Fruit fly (Drosophila melanogaster) whole organism, embryonic: ENCODE results near the gene AP-1-2beta.
A peak's percentile ranks its signal among the peaks of the same experiment; 100 is the strongest.

Experiments used
- ATbp ChIP-seq: fragments of 200-800 bp; sonication (Bioruptor generic); optimal IDR thresholded peaks from 2 replicates; lab custom pipeline; 2017; ENCODE audit warnings: missing biosample characterization, mild to moderate bottlenecking, missing genetic modification characterization, missing genetic modification reagents
- Adf1 ChIP-seq: fragments of 200-800 bp; sonication (Bioruptor generic); IDR thresholded peaks from 2 replicates; pipeline ENCODE4 v1.3.6; 2022; ENCODE audit warnings: missing biosample characterization, missing genetic modification characterization
- CG10979 ChIP-seq: fragments of 200-800 bp; sonication (Bioruptor generic); optimal IDR thresholded peaks from 2 replicates; lab custom pipeline; 2018; ENCODE audit warnings: missing biosample characterization, mild to moderate bottlenecking, missing genetic modification characterization, moderate library complexity
- CG11723 ChIP-seq: fragments of 200-800 bp; sonication (Bioruptor generic); optimal IDR thresholded peaks from 2 replicates; lab custom pipeline; 2017; ENCODE audit warnings: missing biosample characterization, mild to moderate bottlenecking, missing genetic modification characterization
- CG15479 ChIP-seq: fragments of 200-800 bp; sonication (Bioruptor generic); optimal IDR thresholded peaks from 3 replicates; lab custom pipeline; 2019; ENCODE audit warnings: missing biosample characterization, mild to moderate bottlenecking, missing genetic modification characterization, moderate library complexity
- CG17328 ChIP-seq: fragments of 200-800 bp; sonication (Bioruptor generic); IDR thresholded peaks from 2 replicates; pipeline ENCODE4 v1.3.6; 2022; ENCODE audit warnings: missing biosample characterization, missing genetic modification characterization
- CG1832 ChIP-seq: fragments of 200-800 bp; sonication (Bioruptor generic); optimal IDR thresholded peaks from 2 replicates; lab custom pipeline; 2017; ENCODE audit warnings: missing biosample characterization, mild to moderate bottlenecking, missing genetic modification characterization, inconsistent platforms
- CG2199 ChIP-seq: fragments of 200-800 bp; sonication (Bioruptor generic); IDR thresholded peaks from 3 replicates; pipeline ENCODE4 v1.3.6; 2022; ENCODE audit warnings: missing biosample characterization, missing genetic modification characterization
- CG2712 ChIP-seq: fragments of 200-800 bp; optimal IDR thresholded peaks from 3 replicates; lab custom pipeline; 2019; ENCODE audit warnings: missing biosample characterization, mild to moderate bottlenecking, missing genetic modification characterization, moderate library complexity
- CG4360 ChIP-seq: fragments of 200-800 bp; sonication (Bioruptor generic); IDR thresholded peaks from 2 replicates; pipeline ENCODE4 v1.3.6; 2022; ENCODE audit warnings: missing biosample characterization, missing genetic modification characterization
- CG7271 ChIP-seq: fragments of 200-800 bp; sonication (Bioruptor generic); optimal IDR thresholded peaks from 2 replicates; lab custom pipeline; 2018; ENCODE audit warnings: missing biosample characterization, mild to moderate bottlenecking, missing genetic modification characterization, moderate library complexity
- CG8290 ChIP-seq, 3 experiments: fragments of 200-800 bp; sonication (Bioruptor generic); optimal IDR thresholded peaks; 2 replicates each; lab custom pipeline; 2016 to 2019; ENCODE audit warnings: missing biosample characterization in 3 of 3, missing genetic modification characterization in 3 of 3, mild to moderate bottlenecking in 2 of 3, moderate library complexity in 1 of 3
- CG8924 ChIP-seq: fragments of 200-800 bp; optimal IDR thresholded peaks from 3 replicates; lab custom pipeline; 2019; ENCODE audit warnings: missing biosample characterization, mild to moderate bottlenecking, missing genetic modification characterization, moderate library complexity
- CG9727 ChIP-seq: fragments of 200-800 bp; sonication (Bioruptor generic); optimal IDR thresholded peaks from 3 replicates; lab custom pipeline; 2017; ENCODE audit warnings: missing biosample characterization, mild to moderate bottlenecking, missing genetic modification characterization
- Hr39 ChIP-seq: fragments of >200 bp; optimal IDR thresholded peaks from 2 replicates; lab custom pipeline; 2017
- Jarid2 ChIP-seq: fragments of 200-800 bp; sonication (Bioruptor generic); optimal IDR thresholded peaks from 3 replicates; lab custom pipeline; 2017; ENCODE audit warnings: mild to moderate bottlenecking, missing biosample characterization, missing genetic modification reagents, missing genetic modification characterization
- Nf-YC ChIP-seq: fragments of 200-800 bp; optimal IDR thresholded peaks from 3 replicates; lab custom pipeline; 2019; ENCODE audit warnings: missing biosample characterization, mild to moderate bottlenecking, missing genetic modification characterization, moderate library complexity
- Opbp ChIP-seq: fragments of 200-800 bp; sonication (Bioruptor generic); IDR thresholded peaks from 3 replicates; pipeline ENCODE4 v1.3.6; 2022; ENCODE audit warnings: missing biosample characterization, missing genetic modification characterization; ENCODE audit not compliant: partially characterized antibody
- Pdp1 ChIP-seq, 2 experiments: fragments of 200-800 bp; sonication (Bioruptor generic); optimal IDR thresholded peaks; 3 replicates each; lab custom pipeline; 2016; ENCODE audit warnings: missing biosample characterization in 2 of 2, missing genetic modification characterization in 2 of 2, mild to moderate bottlenecking in 1 of 2, moderate library complexity in 1 of 2
- Scr ChIP-seq: fragments of 200-800 bp; sonication (Bioruptor generic); IDR thresholded peaks from 2 replicates; pipeline ENCODE4 v1.3.6; 2022; ENCODE audit warnings: missing biosample characterization, missing genetic modification characterization; ENCODE audit not compliant: partially characterized antibody
- Stat92E ChIP-seq, 3 experiments: fragments of >200 bp in 2 of 3; fragments of 200-800 bp in 1 of 3; sonication (Bioruptor generic) in 1 of 3; optimal IDR thresholded peaks; 2 replicates each; lab custom pipeline; 2017 to 2019; ENCODE audit warnings: missing biosample characterization in 3 of 3, missing genetic modification characterization in 3 of 3, mild to moderate bottlenecking in 1 of 3, moderate library complexity in 1 of 3
- YL-1 ChIP-seq: fragments of 200-800 bp; sonication (Bioruptor generic); optimal IDR thresholded peaks from 3 replicates; lab custom pipeline; 2017; ENCODE audit warnings: missing biosample characterization, mild to moderate bottlenecking, missing genetic modification characterization
- amos ChIP-seq: fragments of 200-800 bp; sonication (Bioruptor generic); IDR thresholded peaks from 2 replicates; pipeline ENCODE4 v1.3.6; 2022; ENCODE audit warnings: missing biosample characterization, missing genetic modification characterization; ENCODE audit not compliant: partially characterized antibody
- ato ChIP-seq: fragments of 200-800 bp; sonication (Bioruptor generic); IDR thresholded peaks from 2 replicates; pipeline ENCODE4 v1.3.6; 2022; ENCODE audit warnings: missing biosample characterization, missing genetic modification characterization; ENCODE audit not compliant: partially characterized antibody
- cg ChIP-seq: fragments of 200-800 bp; sonication (Bioruptor generic); optimal IDR thresholded peaks from 3 replicates; lab custom pipeline; 2019; ENCODE audit warnings: missing biosample characterization, mild to moderate bottlenecking, missing genetic modification characterization, moderate library complexity
- chm ChIP-seq: fragments of 200-800 bp; sonication (Bioruptor generic); IDR thresholded peaks from 2 replicates; pipeline ENCODE4 v1.3.6; 2022; ENCODE audit warnings: missing biosample characterization, missing genetic modification characterization
- ci ChIP-seq: fragments of 200-800 bp; sonication (Bioruptor generic); IDR thresholded peaks from 3 replicates; pipeline ENCODE4 v1.3.6; 2022; ENCODE audit warnings: missing biosample characterization, missing genetic modification characterization
- fd102C ChIP-seq: fragments of 200-800 bp; sonication (Bioruptor generic); optimal IDR thresholded peaks from 2 replicates; lab custom pipeline; 2018; ENCODE audit warnings: missing biosample characterization, mild to moderate bottlenecking, missing genetic modification characterization, moderate library complexity
- grn ChIP-seq: fragments of 200-800 bp; sonication (Bioruptor generic); optimal IDR thresholded peaks from 3 replicates; lab custom pipeline; 2017; ENCODE audit warnings: missing biosample characterization, missing genetic modification characterization
- gsb-n ChIP-seq: fragments of 200-800 bp; sonication (Bioruptor generic); optimal IDR thresholded peaks from 3 replicates; lab custom pipeline; 2018; ENCODE audit warnings: missing biosample characterization, mild to moderate bottlenecking, missing genetic modification characterization
- inv ChIP-seq: fragments of 200-800 bp; sonication (Bioruptor generic); IDR thresholded peaks from 2 replicates; pipeline ENCODE4 v1.3.6; 2022; ENCODE audit warnings: missing biosample characterization, missing genetic modification characterization; ENCODE audit not compliant: partially characterized antibody
- lov ChIP-seq, 2 experiments: fragments of 200-800 bp in 1 of 2; fragments of >200 bp in 1 of 2; sonication (Bioruptor generic) in 1 of 2; IDR thresholded peaks in 1 of 2; optimal IDR thresholded peaks in 1 of 2; 2 replicates in 1 of 2; 3 replicates in 1 of 2; pipeline versions ENCODE4 v1.3.6 to Lab custom; 2017 to 2022; ENCODE audit warnings: missing biosample characterization in 1 of 2, missing genetic modification characterization in 1 of 2
- mam ChIP-seq: fragments of 200-800 bp; sonication (Bioruptor generic); optimal IDR thresholded peaks from 3 replicates; lab custom pipeline; 2016; ENCODE audit warnings: missing biosample characterization, missing genetic modification characterization
- mirr ChIP-seq: fragments of 200-800 bp; sonication (Bioruptor generic); optimal IDR thresholded peaks from 3 replicates; lab custom pipeline; 2018; ENCODE audit warnings: missing biosample characterization, mild to moderate bottlenecking, missing genetic modification characterization
- pb ChIP-seq: fragments of 200-800 bp; sonication (Bioruptor generic); optimal IDR thresholded peaks from 3 replicates; lab custom pipeline; 2016; ENCODE audit warnings: missing biosample characterization, missing genetic modification characterization
- pros ChIP-seq: fragments of 200-800 bp; sonication (Bioruptor generic); optimal IDR thresholded peaks from 3 replicates; lab custom pipeline; 2019; ENCODE audit warnings: missing biosample characterization, mild to moderate bottlenecking, missing genetic modification characterization, moderate library complexity
- rib ChIP-seq: fragments of 200-800 bp; sonication (Bioruptor generic); IDR thresholded peaks from 2 replicates; pipeline ENCODE4 v1.3.6; 2022; ENCODE audit warnings: missing biosample characterization, missing genetic modification characterization
- run ChIP-seq: fragments of 200-800 bp; sonication (Bioruptor generic); optimal IDR thresholded peaks from 3 replicates; lab custom pipeline; 2018; ENCODE audit warnings: missing biosample characterization, mild to moderate bottlenecking, missing genetic modification characterization
- scrt ChIP-seq: fragments of 200-800 bp; sonication (Bioruptor generic); optimal IDR thresholded peaks from 2 replicates; lab custom pipeline; 2018; ENCODE audit warnings: missing biosample characterization, mild to moderate bottlenecking, missing genetic modification characterization, moderate library complexity
- sens ChIP-seq: fragments of 200-800 bp; sonication (Bioruptor generic); peaks from one replicate; lab custom pipeline; 2016; ENCODE audit warnings: missing biosample characterization, missing genetic modification characterization
- sna ChIP-seq: fragments of 200-800 bp; sonication (Bioruptor generic); IDR thresholded peaks from 2 replicates; pipeline ENCODE4 v1.3.6; 2022; ENCODE audit warnings: missing biosample characterization, missing genetic modification characterization; ENCODE audit not compliant: partially characterized antibody
- stwl ChIP-seq: fragments of 200-800 bp; sonication (Bioruptor generic); optimal IDR thresholded peaks from 3 replicates; lab custom pipeline; 2018; ENCODE audit warnings: missing biosample characterization, mild to moderate bottlenecking, missing genetic modification characterization, moderate library complexity
- twi ChIP-seq: fragments of 200-800 bp; optimal IDR thresholded peaks from 2 replicates; lab custom pipeline; 2019; ENCODE audit warnings: missing biosample characterization, mild to moderate bottlenecking, missing genetic modification characterization, moderate library complexity
- wor ChIP-seq: fragments of 200-800 bp; sonication (Bioruptor generic); IDR thresholded peaks from 2 replicates; pipeline ENCODE4 v1.3.6; 2022; ENCODE audit warnings: missing biosample characterization, missing genetic modification characterization
- zen ChIP-seq: fragments of 200-800 bp; sonication (Bioruptor generic); optimal IDR thresholded peaks from 3 replicates; lab custom pipeline; 2018; ENCODE audit warnings: missing biosample characterization, mild to moderate bottlenecking, missing genetic modification characterization, moderate library complexity
- zf30C ChIP-seq: fragments of 200-800 bp; sonication (Bioruptor generic); optimal IDR thresholded peaks from 3 replicates; lab custom pipeline; 2018; ENCODE audit warnings: missing biosample characterization, mild to moderate bottlenecking, missing genetic modification characterization
- zfh1 ChIP-seq: fragments of 200-800 bp; sonication (Bioruptor generic); IDR thresholded peaks from 3 replicates; pipeline ENCODE4 v1.3.6; 2022; ENCODE audit warnings: missing biosample characterization, missing genetic modification characterization

AP-1-2beta gene

DNA sequence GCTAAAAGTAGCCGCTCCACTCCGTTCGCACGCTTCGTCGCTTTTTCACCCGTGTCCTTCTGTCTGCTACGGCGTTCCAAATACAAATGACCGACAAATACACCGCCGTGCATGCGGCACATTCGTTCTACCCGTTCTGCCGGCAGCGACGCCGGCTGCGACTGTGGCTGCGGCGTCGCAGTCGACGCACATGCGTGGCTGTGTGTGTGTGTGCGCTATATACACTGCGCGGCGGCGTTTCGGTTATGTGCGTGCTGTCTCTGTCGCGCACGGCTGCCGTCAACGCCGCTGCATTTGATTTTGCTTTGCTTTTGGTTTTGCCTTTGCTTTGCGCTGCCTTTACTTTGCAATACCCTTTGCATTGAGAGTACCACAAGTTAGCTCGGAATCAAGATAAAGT, 52.7 kb downstream of the AP-1-2beta start, which contains the start of gene zld (continued):
- TF ChIP-seq inv (GFP tag; lab: Robert Waterston, UW) (no peak), ato (GFP tag; lab: Robert Waterston, UW) (0 out of 2 replicates have a peak, but pooled peaks have one; percentile 42), lov (optimal IDR thresholded peaks at IDR 0.05; lab: Kevin White, UChicago) (no peak), lov (GFP tag; IDR thresholded peaks at IDR 0.05; lab: Robert Waterston, UW) (0 out of 3 replicates have a peak, but pooled peaks have one; percentile 60), CG1832 (GFP tag; lab: Kevin White, UChicago) (peak; percentile 71), CG4360 (GFP tag; lab: Robert Waterston, UW) (peak; percentile 49), sens (GFP tag; lab: Kevin White, UChicago) (peak; percentile 85), sna (GFP tag; lab: Robert Waterston, UW) (0 out of 2 replicates have a peak, but pooled peaks have one; percentile 26), Adf1 (GFP tag; lab: Robert Waterston, UW) (peak; percentile 98), CG2199 (peak; percentile 44; the same call in 1 of the 3 replicates), Pdp1 (GFP tag; optimal IDR thresholded peaks at IDR 0.05; lab: Kevin White, UChicago) (peak in 1 of 2 experiments; percentile 17), wor (GFP tag; lab: Robert Waterston, UW) (no peak), ATbp (GFP tag; lab: Kevin White, UChicago) (peak; percentile 83), pros (GFP tag; lab: Kevin White, UChicago) (peak; percentile 43), CG7271 (no peak), YL-1 (GFP tag; lab: Kevin White, UChicago) (no peak), CG11723 (GFP tag; lab: Kevin White, UChicago) (no peak), CG15479 (GFP tag; lab: Kevin White, UChicago) (peak; percentile 61), rib (GFP tag; lab: Robert Waterston, UW) (0 out of 2 replicates have a peak, but pooled peaks have one; percentile 34), ci (peak; percentile 34; the same call in 1 of the 3 replicates), fd102C (GFP tag; lab: Kevin White, UChicago) (peak; percentile 40), CG10979 (tag; lab: Kevin White, UChicago) (peak; percentile 3), CG8924 (peak; percentile 43), chm (GFP tag; lab: Robert Waterston, UW) (peak; percentile 60; the same call in 1 of the 2 replicates), pb (no peak), stwl (tag; lab: Kevin White, UChicago) (peak; percentile 2), CG9727 (GFP tag; lab: Kevin White, UChicago) (peak; percentile 11), Nf-YC (tag; lab: Kevin White, UChicago) (peak; percentile 18), Stat92E (GFP tag; optimal IDR thresholded peaks at IDR 0.05; lab: Kevin White, UChicago) (peak in 1 of 3 experiments; percentile 42), amos (0 out of 2 replicates have a peak, but pooled peaks have one; percentile 26), mirr (GFP tag; lab: Kevin White, UChicago) (no peak), scrt (GFP tag; lab: Kevin White, UChicago) (no peak), Scr (GFP tag; lab: Robert Waterston, UW) (peak; percentile 39; the same call in 1 of the 2 replicates), Opbp (0 out of 3 replicates have a peak, but pooled peaks have one; percentile 42), CG2712 (tag; lab: Kevin White, UChicago) (peak; percentile 33), CG8290 (GFP tag; optimal IDR thresholded peaks at IDR 0.05; lab: Kevin White, UChicago) (no peak), CG8290 (tag; optimal IDR thresholded peaks at IDR 0.05; lab: Kevin White, UChicago) (peak in 1 of 2 experiments; percentile 32), mam (GFP tag; lab: Kevin White, UChicago) (no peak), grn (GFP tag; lab: Kevin White, UChicago) (no peak), cg (peak; percentile 89), Hr39 (lab: Kevin White, UChicago) (no peak), zen (tag; lab: Kevin White, UChicago) (peak; percentile 19), zfh1 (GFP tag; lab: Robert Waterston, UW) (peak; percentile 54; the same call in 2 of the 3 replicates), twi (tag; lab: Kevin White, UChicago) (peak; percentile 39), gsb-n (tag; lab: Kevin White, UChicago) (peak; percentile 56), CG17328 (GFP tag; lab: Robert Waterston, UW) (peak; percentile 44; the same call in 1 of the 2 replicates), run (no peak), Jarid2 (GFP tag; lab: Kevin White, UChicago) (peak; percentile 18), zf30C (GFP tag; lab: Kevin White, UChicago) (peak; percentile 60)
